Worm (Caenorhabditis elegans) whole organism, L4 larva: ENCODE results near the gene nuo-4.

Source experiments
- F26F4.8 ChIP-seq: fragments of 200-800 bp; sonication (Bioruptor generic); conservative IDR thresholded peaks from 2 replicates; pipeline ENCODE4 v1.3.6; 2022; ENCODE audit warnings: missing genetic modification characterization, missing compliant biosample characterization
- F37D6.2 ChIP-seq: sonication (generic microtip); optimal IDR thresholded peaks from 2 replicates; lab custom pipeline; 2016; ENCODE audit warnings: mild to moderate bottlenecking, missing genetic modification characterization, missing compliant biosample characterization
- F49E8.2 ChIP-seq: sonication (generic microtip); optimal IDR thresholded peaks from 2 replicates; lab custom pipeline; 2016; ENCODE audit warnings: missing compliant biosample characterization, mild to moderate bottlenecking, missing genetic modification characterization, borderline replicate concordance
- T20F7.1 ChIP-seq: fragments of 200-800 bp; sonication (Bioruptor generic); optimal IDR thresholded peaks from 2 replicates; lab custom pipeline; 2018; ENCODE audit warnings: mild to moderate bottlenecking, missing genetic modification characterization, missing compliant biosample characterization
- Y5F2A.4 ChIP-seq: fragments of 200-800 bp; sonication (Bioruptor generic); optimal IDR thresholded peaks from 2 replicates; lab custom pipeline; 2018; ENCODE audit warnings: mild to moderate bottlenecking, missing genetic modification characterization, missing compliant biosample characterization
- ZK337.2 ChIP-seq: fragments of 200-800 bp; sonication (Bioruptor generic); IDR thresholded peaks from 2 replicates; pipeline ENCODE4 v1.3.6; 2022; ENCODE audit warnings: missing genetic modification reagents, missing genetic modification characterization, missing compliant biosample characterization
- aha-1 ChIP-seq: fragments of 150-350 bp; peaks from one replicate; lab custom pipeline; 2014; ENCODE audit warnings: missing biosample characterization, missing genetic modification characterization
- arid-1 ChIP-seq: fragments of 200-800 bp; sonication (Bioruptor generic); conservative IDR thresholded peaks from 2 replicates; pipeline ENCODE4 v1.3.6; 2022; ENCODE audit warnings: missing genetic modification reagents, missing genetic modification characterization, missing compliant biosample characterization
- attf-4 ChIP-seq: sonication (generic microtip); optimal IDR thresholded peaks from 3 replicates; lab custom pipeline; 2017; ENCODE audit warnings: missing biosample characterization, missing genetic modification characterization
- ceh-44 ChIP-seq: fragments of 200-800 bp; sonication (Bioruptor generic); IDR thresholded peaks from 2 replicates; pipeline ENCODE4 v1.3.6; 2022; ENCODE audit warnings: missing genetic modification reagents, missing genetic modification characterization, missing compliant biosample characterization
- ceh-62 ChIP-seq: sonication (generic microtip); optimal IDR thresholded peaks from 2 replicates; lab custom pipeline; 2017; ENCODE audit warnings: missing biosample characterization, missing genetic modification characterization
- ces-1 ChIP-seq: fragments of 150-350 bp; sonication (generic microtip); optimal IDR thresholded peaks from 4 replicates; lab custom pipeline; 2014; ENCODE audit warnings: missing biosample characterization, missing genetic modification reagents, missing genetic modification characterization
- daf-12 ChIP-seq: fragments of 150-350 bp; optimal IDR thresholded peaks from 2 replicates; lab custom pipeline; 2014; ENCODE audit warnings: missing biosample characterization, missing genetic modification reagents, missing genetic modification characterization
- daf-19 ChIP-seq: fragments of 200-800 bp; sonication (Bioruptor generic); conservative IDR thresholded peaks from 2 replicates; pipeline ENCODE4 v1.3.6; 2022; ENCODE audit warnings: missing genetic modification characterization, missing compliant biosample characterization
- daf-8 ChIP-seq: fragments of 200-800 bp; sonication (Bioruptor generic); IDR thresholded peaks from 2 replicates; pipeline ENCODE4 v1.3.6; 2022; ENCODE audit warnings: missing genetic modification characterization, missing compliant biosample characterization
- dmd-9 ChIP-seq: fragments of 200-800 bp; sonication (Bioruptor generic); IDR thresholded peaks from 2 replicates; pipeline ENCODE4 v1.3.6; 2022; ENCODE audit warnings: missing genetic modification reagents, missing genetic modification characterization, missing compliant biosample characterization
- duxl-1 ChIP-seq: sonication (generic microtip); optimal IDR thresholded peaks from 2 replicates; lab custom pipeline; 2016; ENCODE audit warnings: mild to moderate bottlenecking, missing genetic modification characterization, moderate library complexity, missing compliant biosample characterization; ENCODE audit not compliant: poor library complexity
- egl-43 ChIP-seq: fragments of 200-800 bp; sonication (Bioruptor generic); IDR thresholded peaks from 2 replicates; pipeline ENCODE4 v1.3.6; 2022; ENCODE audit warnings: missing genetic modification reagents, missing genetic modification characterization, missing compliant biosample characterization
- gei-8 ChIP-seq: fragments of 200-800 bp; sonication (Bioruptor generic); optimal IDR thresholded peaks from 2 replicates; lab custom pipeline; 2018; ENCODE audit warnings: mild to moderate bottlenecking, missing genetic modification characterization, missing compliant biosample characterization
- hif-1 ChIP-seq, 2 experiments: sonication (generic microtip); optimal IDR thresholded peaks; 2 replicates each; lab custom pipeline; 2016 to 2017; ENCODE audit warnings: missing compliant biosample characterization in 2 of 2, missing genetic modification characterization in 2 of 2, missing genetic modification reagents in 2 of 2, missing genotype in 2 of 2, mild to moderate bottlenecking in 1 of 2
- hlh-11 ChIP-seq: fragments of 200-800 bp; sonication (Bioruptor generic); optimal IDR thresholded peaks from 2 replicates; lab custom pipeline; 2018; ENCODE audit warnings: mild to moderate bottlenecking, missing genetic modification characterization, missing compliant biosample characterization
- hlh-30 ChIP-seq: sonication (generic microtip); optimal IDR thresholded peaks from 2 replicates; lab custom pipeline; 2017; ENCODE audit warnings: antibody characterized with exemption, mild to moderate bottlenecking, missing genetic modification characterization, missing compliant biosample characterization; ENCODE audit not compliant: insufficient read depth
- lim-7 ChIP-seq: fragments of 200-800 bp; sonication (Bioruptor generic); IDR thresholded peaks from 2 replicates; pipeline ENCODE4 v1.3.6; 2022; ENCODE audit warnings: missing genetic modification characterization, missing compliant biosample characterization
- lin-15B ChIP-seq: fragments of 150-350 bp; sonication (generic microtip); optimal IDR thresholded peaks from 3 replicates; lab custom pipeline; 2014; ENCODE audit warnings: missing biosample characterization, missing genetic modification characterization
- lin-29 ChIP-seq: fragments of 200-800 bp; sonication (Bioruptor generic); IDR thresholded peaks from 2 replicates; pipeline ENCODE4 v1.3.6; 2022; ENCODE audit warnings: missing genetic modification reagents, missing genetic modification characterization, missing compliant biosample characterization
- lin-38 ChIP-seq: fragments of 200-800 bp; sonication (Bioruptor generic); IDR thresholded peaks from 2 replicates; pipeline ENCODE4 v1.3.6; 2022; ENCODE audit warnings: missing genetic modification reagents, missing genetic modification characterization, missing compliant biosample characterization
- lin-39 ChIP-seq: fragments of 150-350 bp; optimal IDR thresholded peaks from 2 replicates; lab custom pipeline; 2014; ENCODE audit warnings: missing biosample characterization, missing genetic modification reagents, missing genetic modification characterization
- madf-5 ChIP-seq, 2 experiments: fragments of 200-800 bp; sonication (Bioruptor generic); IDR thresholded peaks; 2 replicates each; pipeline ENCODE4 v1.3.6; 2022; ENCODE audit warnings: missing compliant biosample characterization in 2 of 2, missing genetic modification characterization in 2 of 2
- mdl-1 ChIP-seq, 2 experiments: fragments of 150-350 bp in 1 of 2; sonication (generic microtip) in 1 of 2; optimal IDR thresholded peaks; 2 replicates each; lab custom pipeline; 2014 to 2017; ENCODE audit warnings: missing biosample characterization in 2 of 2, missing genetic modification characterization in 2 of 2
- mep-1 ChIP-seq: fragments of 150-350 bp; sonication (generic microtip); optimal IDR thresholded peaks from 3 replicates; lab custom pipeline; 2014; ENCODE audit warnings: missing biosample characterization, missing genetic modification characterization
- mxl-2 ChIP-seq: fragments of 200-800 bp; sonication (Bioruptor generic); conservative IDR thresholded peaks from 2 replicates; pipeline ENCODE4 v1.3.6; 2022; ENCODE audit warnings: missing genetic modification reagents, missing genetic modification characterization, missing compliant biosample characterization
- mxl-3 ChIP-seq: fragments of 200-800 bp; sonication (Bioruptor generic); optimal IDR thresholded peaks from 2 replicates; lab custom pipeline; 2018; ENCODE audit warnings: mild to moderate bottlenecking, missing genetic modification characterization, missing compliant biosample characterization
- nhr-11 ChIP-seq: fragments of 150-350 bp; optimal IDR thresholded peaks from 2 replicates; lab custom pipeline; 2014; ENCODE audit warnings: missing biosample characterization, missing genetic modification characterization
- nhr-237 ChIP-seq: sonication (generic microtip); optimal IDR thresholded peaks from 2 replicates; lab custom pipeline; 2017; ENCODE audit warnings: missing biosample characterization, missing genetic modification characterization
- nhr-25 ChIP-seq: sonication (generic microtip); optimal IDR thresholded peaks from 2 replicates; lab custom pipeline; 2017; ENCODE audit warnings: missing genetic modification characterization, mild to moderate bottlenecking, missing compliant biosample characterization, antibody characterized with exemption, moderate library complexity, borderline replicate concordance; ENCODE audit not compliant: insufficient read depth
- nhr-28 ChIP-seq: fragments of 150-350 bp; optimal IDR thresholded peaks from 2 replicates; lab custom pipeline; 2014; ENCODE audit warnings: missing biosample characterization, missing genetic modification characterization
- nhr-41 ChIP-seq: fragments of 200-800 bp; sonication (Bioruptor generic); IDR thresholded peaks from 2 replicates; pipeline ENCODE4 v1.3.6; 2022; ENCODE audit warnings: missing genetic modification reagents, missing genetic modification characterization, missing compliant biosample characterization
- nhr-48 ChIP-seq: sonication (generic microtip); optimal IDR thresholded peaks from 2 replicates; lab custom pipeline; 2016; ENCODE audit warnings: mild to moderate bottlenecking, missing genetic modification characterization, missing compliant biosample characterization
- nhr-6 ChIP-seq: fragments of 150-350 bp; optimal IDR thresholded peaks from 2 replicates; lab custom pipeline; 2014; ENCODE audit warnings: missing biosample characterization, missing genetic modification characterization
- php-3 ChIP-seq: fragments of 200-800 bp; sonication (Bioruptor generic); IDR thresholded peaks from 2 replicates; pipeline ENCODE4 v1.3.6; 2022; ENCODE audit warnings: missing genetic modification reagents, missing genetic modification characterization, missing compliant biosample characterization
- saeg-2 ChIP-seq: fragments of 200-800 bp; sonication (Bioruptor generic); IDR thresholded peaks from 2 replicates; pipeline ENCODE4 v1.3.6; 2022; ENCODE audit warnings: missing genetic modification reagents, missing genetic modification characterization, missing compliant biosample characterization
- set-16 ChIP-seq: fragments of 200-800 bp; sonication (Bioruptor generic); IDR thresholded peaks from 2 replicates; pipeline ENCODE4 v1.3.6; 2022; ENCODE audit warnings: missing genetic modification reagents, missing genetic modification characterization, missing compliant biosample characterization
- skn-1 ChIP-seq: fragments of 150-350 bp; optimal IDR thresholded peaks from 2 replicates; lab custom pipeline; 2014; ENCODE audit warnings: missing biosample characterization, missing genetic modification characterization
- snpc-1.2 ChIP-seq: fragments of 200-800 bp; sonication (Bioruptor generic); IDR thresholded peaks from 2 replicates; pipeline ENCODE4 v1.3.6; 2022; ENCODE audit warnings: missing genetic modification reagents, missing genetic modification characterization, missing compliant biosample characterization
- snpc-4 ChIP-seq: fragments of 150-350 bp; optimal IDR thresholded peaks from 2 replicates; lab custom pipeline; 2014; ENCODE audit warnings: missing biosample characterization, missing genetic modification characterization
- spr-1 ChIP-seq: sonication (generic microtip); optimal IDR thresholded peaks from 2 replicates; lab custom pipeline; 2016; ENCODE audit warnings: mild to moderate bottlenecking, missing genetic modification characterization, missing compliant biosample characterization
- tra-1 ChIP-seq: fragments of 200-800 bp; sonication (Bioruptor generic); IDR thresholded peaks from 2 replicates; pipeline ENCODE4 v1.3.6; 2022; ENCODE audit warnings: missing genetic modification reagents, missing genetic modification characterization, missing compliant biosample characterization
- unc-39 ChIP-seq: sonication (generic microtip); optimal IDR thresholded peaks from 2 replicates; lab custom pipeline; 2017; ENCODE audit warnings: missing biosample characterization, missing genetic modification characterization
- vab-7 ChIP-seq: fragments of 200-800 bp; sonication (Bioruptor generic); IDR thresholded peaks from 2 replicates; pipeline ENCODE4 v1.3.6; 2022; ENCODE audit warnings: missing genetic modification reagents, missing genetic modification characterization, missing compliant biosample characterization
- zfp-3 ChIP-seq: fragments of 200-800 bp; sonication (Bioruptor generic); conservative IDR thresholded peaks from 2 replicates; pipeline ENCODE4 v1.3.6; 2022; ENCODE audit warnings: missing genetic modification reagents, missing genetic modification characterization, missing compliant biosample characterization
- zip-2 ChIP-seq: fragments of 150-350 bp; optimal IDR thresholded peaks from 2 replicates; lab custom pipeline; 2014; ENCODE audit warnings: missing biosample characterization, missing genetic modification characterization

nuo-4 gene

ce11 chrIII:7155631-7156030 lies 3.0 kb downstream of the nuo-4 start:
- TF ChIP-seq snpc-4 (tag; lab: Kevin White, UChicago) (no peak), set-16 (GFP tag; lab: Robert Waterston, UW) (peak; percentile 67), daf-8 (no peak), mxl-3 (GFP tag; lab: Kevin White, UChicago) (peak; percentile 66), nhr-11 (tag; lab: Kevin White, UChicago) (peak; percentile 81), mxl-2 (no peak), lin-29 (GFP tag; lab: Robert Waterston, UW) (0 out of 2 replicates have a peak, but pooled peaks have one; percentile 18), nhr-28 (tag; lab: Kevin White, UChicago) (peak; percentile 92), ceh-62 (tag; lab: Kevin White, UChicago) (no peak), lim-7 (GFP tag; lab: Robert Waterston, UW) (no peak), lin-38 (GFP tag; lab: Robert Waterston, UW) (peak; percentile 69), nhr-25 (tag; lab: Kevin White, UChicago) (peak; percentile 83), arid-1 (peak; percentile 60), tra-1 (GFP tag; lab: Robert Waterston, UW) (peak; percentile 63), duxl-1 (tag; lab: Kevin White, UChicago) (peak; percentile 63), lin-39 (tag; lab: Kevin White, UChicago) (no peak), F49E8.2 (no peak), F26F4.8 (no peak), attf-4 (tag; lab: Kevin White, UChicago) (no peak), php-3 (GFP tag; lab: Robert Waterston, UW) (peak; percentile 82), hif-1 (tag; optimal IDR thresholded peaks at IDR 0.05; lab: Kevin White, UChicago) (peak; percentile 23 to 82), daf-12 (tag; lab: Kevin White, UChicago) (no peak), T20F7.1 (GFP tag; lab: Kevin White, UChicago) (peak; percentile 77), nhr-48 (tag; lab: Kevin White, UChicago) (peak; percentile 93), nhr-237 (peak; percentile 2), nhr-41 (no peak), mdl-1 (tag; optimal IDR thresholded peaks at IDR 0.05; lab: Kevin White, UChicago) (peak; percentile 99), zfp-3 (GFP tag; lab: Robert Waterston, UW) (0 out of 2 replicates have a peak, but pooled peaks have one; percentile 46), skn-1 (tag; lab: Kevin White, UChicago) (no peak), vab-7 (GFP tag; lab: Robert Waterston, UW) (no peak), Y5F2A.4 (GFP tag; lab: Kevin White, UChicago) (peak; percentile 26), unc-39 (tag; lab: Kevin White, UChicago) (no peak), aha-1 (tag; lab: Kevin White, UChicago) (peak; percentile 93), hlh-30 (tag; lab: Kevin White, UChicago) (peak; percentile 98), F37D6.2 (tag; lab: Kevin White, UChicago) (peak; percentile 80), dmd-9 (peak; percentile 64; the same call in 1 of the 2 replicates), hlh-11 (tag; lab: Kevin White, UChicago) (peak; percentile 97), ceh-44 (GFP tag; lab: Robert Waterston, UW) (no peak), spr-1 (tag; lab: Kevin White, UChicago) (peak; percentile 77), ces-1 (GFP tag; lab: Kevin White, UChicago) (peak; percentile 13), nhr-6 (peak; percentile 39), daf-19 (GFP tag; lab: Robert Waterston, UW) (no peak), saeg-2 (peak; percentile 83), madf-5 (GFP tag; IDR thresholded peaks at IDR 0.05; lab: Robert Waterston, UW) (no peak), egl-43 (peak; percentile 81), gei-8 (peak; percentile 85), zip-2 (peak; percentile 59), snpc-1.2 (GFP tag; lab: Robert Waterston, UW) (no peak), mep-1 (tag; lab: Kevin White, UChicago) (peak; percentile 94), lin-15B (tag; lab: Kevin White, UChicago) (no peak), ZK337.2 (GFP tag; lab: Robert Waterston, UW) (no peak)
